Fruit fly (Drosophila melanogaster) whole organism, embryonic: Measurements from ENCODE around the gene Gos28.

ENCODE experiments used
- Ada2b ChIP-seq: fragments of 200-800 bp; sonication (Bioruptor generic); IDR thresholded peaks from 2 replicates; pipeline ENCODE4 v1.3.6; 2022; ENCODE audit warnings: missing biosample characterization, missing genetic modification characterization
- Atf6 ChIP-seq: fragments of 200-800 bp; sonication (Bioruptor generic); IDR thresholded peaks from 2 replicates; pipeline ENCODE4 v1.3.6; 2022; ENCODE audit warnings: missing biosample characterization, missing genetic modification characterization
- B-H2 ChIP-seq: fragments of 200-800 bp; sonication (Bioruptor generic); optimal IDR thresholded peaks from 2 replicates; lab custom pipeline; 2018; ENCODE audit warnings: missing biosample characterization, mild to moderate bottlenecking, missing genetic modification characterization
- CG11085 ChIP-seq: fragments of 200-800 bp; sonication (Bioruptor generic); IDR thresholded peaks from 2 replicates; pipeline ENCODE4 v1.3.6; 2022; ENCODE audit warnings: missing biosample characterization, missing genetic modification characterization
- CG11456 ChIP-seq: fragments of 200-800 bp; sonication (Bioruptor generic); IDR thresholded peaks from 3 replicates; pipeline ENCODE4 v1.3.6; 2022; ENCODE audit warnings: missing biosample characterization, missing genetic modification characterization
- CG11504 ChIP-seq: fragments of 200-800 bp; sonication (Bioruptor generic); optimal IDR thresholded peaks from 3 replicates; lab custom pipeline; 2019; ENCODE audit warnings: missing biosample characterization, mild to moderate bottlenecking, missing genetic modification characterization, moderate library complexity
- CG11695 ChIP-seq: fragments of 200-800 bp; sonication (Bioruptor generic); IDR thresholded peaks from 3 replicates; pipeline ENCODE4 v1.3.6; 2022; ENCODE audit warnings: missing biosample characterization, missing genetic modification characterization
- CG12236 ChIP-seq: fragments of 200-800 bp; sonication (Bioruptor generic); optimal IDR thresholded peaks from 2 replicates; lab custom pipeline; 2016; ENCODE audit warnings: missing biosample characterization, missing genetic modification characterization
- CG12744 ChIP-seq: fragments of 200-800 bp; sonication (Bioruptor generic); optimal IDR thresholded peaks from 2 replicates; lab custom pipeline; 2016; ENCODE audit warnings: missing biosample characterization, missing genetic modification characterization
- CG13123 ChIP-seq: fragments of 200-800 bp; sonication (Bioruptor generic); optimal IDR thresholded peaks from 2 replicates; lab custom pipeline; 2016; ENCODE audit warnings: missing biosample characterization, missing genetic modification characterization
- CG13894 ChIP-seq: fragments of 200-800 bp; sonication (Bioruptor generic); optimal IDR thresholded peaks from 3 replicates; lab custom pipeline; 2018; ENCODE audit warnings: missing biosample characterization, mild to moderate bottlenecking, missing genetic modification characterization, moderate library complexity
- CG15073 ChIP-seq: fragments of 200-800 bp; sonication (Bioruptor generic); optimal IDR thresholded peaks from 2 replicates; lab custom pipeline; 2016; ENCODE audit warnings: missing biosample characterization, missing genetic modification characterization
- CG1529 ChIP-seq: fragments of 200-800 bp; sonication (Bioruptor generic); optimal IDR thresholded peaks from 3 replicates; lab custom pipeline; 2018; ENCODE audit warnings: missing biosample characterization, missing genetic modification characterization
- CG16779 ChIP-seq: fragments of 200-800 bp; sonication (Bioruptor generic); IDR thresholded peaks from 2 replicates; pipeline ENCODE4 v1.3.6; 2022; ENCODE audit warnings: missing biosample characterization, missing genetic modification characterization
- CG16813 ChIP-seq: fragments of 200-800 bp; sonication (Bioruptor generic); IDR thresholded peaks from 3 replicates; pipeline ENCODE4 v1.3.6; 2022; ENCODE audit warnings: missing biosample characterization, missing genetic modification characterization; ENCODE audit not compliant: partially characterized antibody
- CG17385 ChIP-seq: fragments of 200-800 bp; sonication (Bioruptor generic); optimal IDR thresholded peaks from 3 replicates; lab custom pipeline; 2018; ENCODE audit warnings: missing biosample characterization, mild to moderate bottlenecking, missing genetic modification characterization
- CG31365 ChIP-seq: fragments of 200-800 bp; sonication (Bioruptor generic); optimal IDR thresholded peaks from 2 replicates; lab custom pipeline; 2018; ENCODE audit warnings: missing biosample characterization, mild to moderate bottlenecking, missing genetic modification characterization
- CG34376 ChIP-seq: fragments of 200-800 bp; sonication (Bioruptor generic); optimal IDR thresholded peaks from 2 replicates; lab custom pipeline; 2018; ENCODE audit warnings: missing biosample characterization, mild to moderate bottlenecking, missing genetic modification characterization
- CG3838 ChIP-seq: fragments of 200-800 bp; sonication (Bioruptor generic); optimal IDR thresholded peaks from 3 replicates; lab custom pipeline; 2016; ENCODE audit warnings: missing biosample characterization, missing genetic modification characterization
- CG4854 ChIP-seq: fragments of 200-800 bp; sonication (Bioruptor generic); optimal IDR thresholded peaks from 2 replicates; lab custom pipeline; 2016; ENCODE audit warnings: missing biosample characterization, missing genetic modification characterization, inconsistent platforms
- CG7963 ChIP-seq: fragments of 200-800 bp; sonication (Bioruptor generic); IDR thresholded peaks from 3 replicates; pipeline ENCODE4 v1.3.6; 2022; ENCODE audit warnings: missing biosample characterization, missing genetic modification characterization; ENCODE audit not compliant: partially characterized antibody
- CG8944 ChIP-seq: fragments of 200-800 bp; sonication (Bioruptor generic); optimal IDR thresholded peaks from 3 replicates; lab custom pipeline; 2016; ENCODE audit warnings: missing biosample characterization, missing genetic modification characterization
- CG9876 ChIP-seq: fragments of 200-800 bp; sonication (Bioruptor generic); optimal IDR thresholded peaks from 2 replicates; lab custom pipeline; 2016; ENCODE audit warnings: missing biosample characterization, missing genetic modification characterization
- CrebB ChIP-seq: fragments of 200-800 bp; sonication (Bioruptor generic); optimal IDR thresholded peaks from 3 replicates; lab custom pipeline; 2018; ENCODE audit warnings: missing biosample characterization, mild to moderate bottlenecking, missing genetic modification characterization
- Dfd ChIP-seq, 2 experiments: fragments of >200 bp; optimal IDR thresholded peaks; 2 replicates each; lab custom pipeline; 2017; ENCODE audit warnings: missing biosample characterization in 2 of 2, missing genetic modification characterization in 2 of 2
- Dip2 ChIP-seq: fragments of 200-800 bp; sonication (Bioruptor generic); IDR thresholded peaks from 2 replicates; pipeline ENCODE4 v1.3.6; 2022; ENCODE audit warnings: missing biosample characterization, missing genetic modification characterization
- GATAe ChIP-seq: fragments of 200-800 bp; sonication (Bioruptor generic); conservative IDR thresholded peaks from 2 replicates; pipeline ENCODE4 v1.3.6; 2022; ENCODE audit warnings: missing biosample characterization, missing genetic modification characterization
- HmgZ ChIP-seq: fragments of 200-800 bp; sonication (Bioruptor generic); optimal IDR thresholded peaks from 2 replicates; lab custom pipeline; 2018; ENCODE audit warnings: missing biosample characterization, mild to moderate bottlenecking, missing genetic modification characterization
- Hr78 ChIP-seq, 2 experiments: fragments of 200-800 bp in 1 of 2; fragments of >200 bp in 1 of 2; sonication (Bioruptor generic) in 1 of 2; optimal IDR thresholded peaks; 2 replicates each; lab custom pipeline; 2017 to 2019; ENCODE audit warnings: missing biosample characterization in 2 of 2, missing genetic modification characterization in 2 of 2, mild to moderate bottlenecking in 1 of 2, moderate library complexity in 1 of 2
- Jarid2 ChIP-seq: fragments of 200-800 bp; sonication (Bioruptor generic); optimal IDR thresholded peaks from 3 replicates; lab custom pipeline; 2017; ENCODE audit warnings: mild to moderate bottlenecking, missing biosample characterization, missing genetic modification reagents, missing genetic modification characterization
- Med ChIP-seq: fragments of 200-800 bp; sonication (Bioruptor generic); peaks from one replicate; lab custom pipeline; 2016; ENCODE audit warnings: missing biosample characterization, missing genetic modification characterization, mild to moderate bottlenecking, inconsistent platforms, moderate library complexity
- Myb ChIP-seq: fragments of 200-800 bp; sonication (Bioruptor generic); optimal IDR thresholded peaks from 2 replicates; lab custom pipeline; 2016; ENCODE audit warnings: missing biosample characterization, missing genetic modification characterization
- NFAT ChIP-seq: fragments of 200-800 bp; sonication (Bioruptor generic); IDR thresholded peaks from 2 replicates; pipeline ENCODE4 v1.3.6; 2022; ENCODE audit warnings: missing biosample characterization, missing genetic modification characterization
- bbx ChIP-seq: fragments of 200-800 bp; sonication (Bioruptor generic); IDR thresholded peaks from 2 replicates; pipeline ENCODE4 v1.3.6; 2022; ENCODE audit warnings: missing biosample characterization, missing genetic modification characterization; ENCODE audit not compliant: partially characterized antibody
- chn ChIP-seq: fragments of 200-800 bp; sonication (Bioruptor generic); optimal IDR thresholded peaks from 2 replicates; lab custom pipeline; 2016; ENCODE audit warnings: missing biosample characterization, missing genetic modification characterization
- da ChIP-seq: fragments of 200-800 bp; sonication (Bioruptor generic); optimal IDR thresholded peaks from 2 replicates; lab custom pipeline; 2016; ENCODE audit warnings: missing biosample characterization, missing genetic modification characterization
- eve ChIP-seq, 2 experiments: fragments of >200 bp; optimal IDR thresholded peaks; 2 replicates each; lab custom pipeline; 2017; ENCODE audit warnings: missing biosample characterization in 2 of 2, missing genetic modification characterization in 2 of 2
- ewg ChIP-seq: fragments of 200-800 bp; sonication (Bioruptor generic); optimal IDR thresholded peaks from 3 replicates; lab custom pipeline; 2017; ENCODE audit warnings: mild to moderate bottlenecking, missing biosample characterization, missing genetic modification reagents, missing genetic modification characterization
- exex ChIP-seq: fragments of 200-800 bp; sonication (Bioruptor generic); optimal IDR thresholded peaks from 4 replicates; lab custom pipeline; 2018; ENCODE audit warnings: missing biosample characterization, mild to moderate bottlenecking, missing genetic modification characterization, moderate library complexity
- fd96Cb ChIP-seq: fragments of 200-800 bp; sonication (Bioruptor generic); optimal IDR thresholded peaks from 2 replicates; lab custom pipeline; 2018; ENCODE audit warnings: missing biosample characterization, mild to moderate bottlenecking, missing genetic modification characterization, moderate library complexity
- fu2 ChIP-seq: fragments of 200-800 bp; sonication (Bioruptor generic); optimal IDR thresholded peaks from 2 replicates; lab custom pipeline; 2016; ENCODE audit warnings: missing biosample characterization, missing genetic modification characterization
- grn ChIP-seq: fragments of 200-800 bp; sonication (Bioruptor generic); optimal IDR thresholded peaks from 3 replicates; lab custom pipeline; 2017; ENCODE audit warnings: missing biosample characterization, missing genetic modification characterization
- lab ChIP-seq: fragments of 200-800 bp; sonication (Bioruptor generic); optimal IDR thresholded peaks from 3 replicates; lab custom pipeline; 2017; ENCODE audit warnings: missing biosample characterization, missing genetic modification characterization, mild to moderate bottlenecking, moderate library complexity, missing genetic modification reagents
- mirr ChIP-seq: fragments of 200-800 bp; sonication (Bioruptor generic); optimal IDR thresholded peaks from 3 replicates; lab custom pipeline; 2018; ENCODE audit warnings: missing biosample characterization, mild to moderate bottlenecking, missing genetic modification characterization
- onecut ChIP-seq: fragments of 200-800 bp; sonication (Bioruptor generic); IDR thresholded peaks from 2 replicates; pipeline ENCODE4 v1.3.6; 2022; ENCODE audit warnings: missing biosample characterization, missing genetic modification characterization
- sug ChIP-seq: fragments of 200-800 bp; optimal IDR thresholded peaks from 2 replicates; lab custom pipeline; 2019; ENCODE audit warnings: missing biosample characterization, mild to moderate bottlenecking, missing genetic modification characterization, moderate library complexity
- tll ChIP-seq, 2 experiments: fragments of 200-800 bp in 1 of 2; fragments of >200 bp in 1 of 2; sonication (Bioruptor generic) in 1 of 2; optimal IDR thresholded peaks; 2 replicates each; lab custom pipeline; 2017 to 2019; ENCODE audit warnings: missing biosample characterization in 2 of 2, missing genetic modification characterization in 2 of 2, mild to moderate bottlenecking in 1 of 2, moderate library complexity in 1 of 2
- ttk ChIP-seq: fragments of 200-800 bp; sonication (Bioruptor generic); IDR thresholded peaks from 2 replicates; pipeline ENCODE4 v2.1.2; 2022; ENCODE audit warnings: missing biosample characterization, missing genetic modification characterization
- usp ChIP-seq: fragments of >200 bp; optimal IDR thresholded peaks from 2 replicates; lab custom pipeline; 2017; ENCODE audit warnings: missing biosample characterization, missing genetic modification characterization
- z ChIP-seq: fragments of 200-800 bp; sonication (Bioruptor generic); IDR thresholded peaks from 3 replicates; pipeline ENCODE4 v1.3.6; 2022; ENCODE audit warnings: missing biosample characterization, missing genetic modification characterization

The Gos28 gene

dm6 chr3R:18671112-18671729 is 7.7 kb downstream of the Gos28 start, which contains the start of gene CG31230:
TSS of gene CG31230 (plus strand) at chr3R:18671679.
- no peak for TF ChIP-seq CG12236 (GFP tag; lab: Kevin White, UChicago)
- no peak for TF ChIP-seq Dip2 (GFP tag; lab: Robert Waterston, UW)
- TF ChIP-seq Atf6 (GFP tag; lab: Robert Waterston, UW): no peak
- TF ChIP-seq CG8944 (GFP tag; lab: Kevin White, UChicago): no peak
- no peak for TF ChIP-seq CG11085
- TF ChIP-seq sug (tag; lab: Kevin White, UChicago): peak; percentile 16
- peak; percentile 11 for TF ChIP-seq CG34376 (GFP tag; lab: Kevin White, UChicago)
- TF ChIP-seq CG17385 (GFP tag; lab: Kevin White, UChicago): no peak
- TF ChIP-seq Ada2b (GFP tag; lab: Robert Waterston, UW): no peak
- no peak for TF ChIP-seq CG3838
- no peak for TF ChIP-seq chn (GFP tag; lab: Kevin White, UChicago)
- no peak for TF ChIP-seq CG11456 (GFP tag; lab: Robert Waterston, UW)
- no peak for TF ChIP-seq ewg (GFP tag; lab: Kevin White, UChicago)
- TF ChIP-seq Jarid2: peak; percentile 50
- no peak for TF ChIP-seq bbx (GFP tag; lab: Robert Waterston, UW)
- peak; percentile 39 for TF ChIP-seq Med (GFP tag; lab: Kevin White, UChicago)
- TF ChIP-seq lab: peak; percentile 29
- TF ChIP-seq CG11504 (tag; lab: Kevin White, UChicago): no peak
- peak; percentile 41 for TF ChIP-seq HmgZ
- TF ChIP-seq B-H2 (GFP tag; lab: Kevin White, UChicago): peak; percentile 1
- TF ChIP-seq CG15073: no peak
- TF ChIP-seq tll (GFP tag; optimal IDR thresholded peaks at IDR 0.05; lab: Kevin White, UChicago): no peak
- no peak for TF ChIP-seq CG7963
- peak in 1 of 2 experiments; percentile 30 for TF ChIP-seq Hr78 (GFP tag; optimal IDR thresholded peaks at IDR 0.05; lab: Kevin White, UChicago)
- TF ChIP-seq CG31365: peak; percentile 2
- no peak for TF ChIP-seq Dfd (GFP tag; optimal IDR thresholded peaks at IDR 0.05; lab: Kevin White, UChicago)
- TF ChIP-seq GATAe (GFP tag; lab: Robert Waterston, UW): peak; percentile 71; the same call in 1 of the 2 replicates
- no peak for TF ChIP-seq CG16813 (GFP tag; lab: Robert Waterston, UW)
- no peak for TF ChIP-seq CG1529 (GFP tag; lab: Kevin White, UChicago)
- TF ChIP-seq fu2: no peak
- no peak for TF ChIP-seq eve (GFP tag; optimal IDR thresholded peaks at IDR 0.05; lab: Kevin White, UChicago)
- TF ChIP-seq CG4854 (GFP tag; lab: Kevin White, UChicago): no peak
- TF ChIP-seq CG11695: peak; percentile 13; the same call in 1 of the 3 replicates
- no peak for TF ChIP-seq CG12744 (GFP tag; lab: Kevin White, UChicago)
- no peak for TF ChIP-seq onecut (GFP tag; lab: Robert Waterston, UW)
- TF ChIP-seq z (GFP tag; lab: Robert Waterston, UW): 0 out of 3 replicates have a peak, but pooled peaks have one; percentile 6
- TF ChIP-seq ttk: no peak
- TF ChIP-seq exex (tag; lab: Kevin White, UChicago): peak; percentile 62
- no peak for TF ChIP-seq CG13123
- TF ChIP-seq grn: peak; percentile 4
- peak; percentile 0 for TF ChIP-seq mirr (GFP tag; lab: Kevin White, UChicago)
- no peak for TF ChIP-seq fd96Cb
- TF ChIP-seq NFAT: no peak
- TF ChIP-seq usp (GFP tag; lab: Kevin White, UChicago): no peak
- no peak for TF ChIP-seq CrebB (tag; lab: Kevin White, UChicago)
- no peak for TF ChIP-seq CG16779 (GFP tag; lab: Robert Waterston, UW)
- TF ChIP-seq CG9876: no peak
- TF ChIP-seq da (GFP tag; lab: Kevin White, UChicago): no peak
- TF ChIP-seq Myb (GFP tag; lab: Kevin White, UChicago): no peak
- TF ChIP-seq CG13894 (tag; lab: Kevin White, UChicago): no peak
